Fruit fly (Drosophila melanogaster) whole organism, embryonic: ENCODE measurements around the gene G6P.

Experiments
- CG10431 ChIP-seq: fragments of 200-800 bp; sonication (Bioruptor generic); optimal IDR thresholded peaks from 3 replicates; lab custom pipeline; 2018; ENCODE audit warnings: missing biosample characterization, mild to moderate bottlenecking, missing genetic modification characterization
- CG12104 ChIP-seq: fragments of 200-800 bp; sonication (Bioruptor generic); optimal IDR thresholded peaks from 3 replicates; lab custom pipeline; 2016; ENCODE audit warnings: missing biosample characterization, missing genetic modification characterization
- CG12219 ChIP-seq: fragments of 200-800 bp; sonication (Bioruptor generic); optimal IDR thresholded peaks from 3 replicates; lab custom pipeline; 2018; ENCODE audit warnings: missing biosample characterization, mild to moderate bottlenecking, missing genetic modification characterization
- CG1233 ChIP-seq: fragments of 200-800 bp; sonication (Bioruptor generic); optimal IDR thresholded peaks from 4 replicates; lab custom pipeline; 2018; ENCODE audit warnings: missing biosample characterization, mild to moderate bottlenecking, missing genetic modification characterization
- CG12942 ChIP-seq: fragments of 200-800 bp; sonication (Bioruptor generic); optimal IDR thresholded peaks from 3 replicates; lab custom pipeline; 2016; ENCODE audit warnings: missing biosample characterization, missing genetic modification characterization
- CG15011 ChIP-seq: fragments of 200-800 bp; sonication (Bioruptor generic); optimal IDR thresholded peaks from 3 replicates; lab custom pipeline; 2018; ENCODE audit warnings: missing biosample characterization, mild to moderate bottlenecking, missing genetic modification characterization
- CG1529 ChIP-seq: fragments of 200-800 bp; sonication (Bioruptor generic); optimal IDR thresholded peaks from 3 replicates; lab custom pipeline; 2018; ENCODE audit warnings: missing biosample characterization, missing genetic modification characterization
- CG15696 ChIP-seq: fragments of 200-800 bp; sonication (Bioruptor generic); optimal IDR thresholded peaks from 2 replicates; lab custom pipeline; 2019; ENCODE audit warnings: missing biosample characterization, mild to moderate bottlenecking, missing genetic modification characterization, moderate library complexity
- CG17385 ChIP-seq: fragments of 200-800 bp; sonication (Bioruptor generic); optimal IDR thresholded peaks from 3 replicates; lab custom pipeline; 2018; ENCODE audit warnings: missing biosample characterization, mild to moderate bottlenecking, missing genetic modification characterization
- CG18262 ChIP-seq: fragments of 200-800 bp; optimal IDR thresholded peaks from 3 replicates; lab custom pipeline; 2019; ENCODE audit warnings: missing biosample characterization, mild to moderate bottlenecking, missing genetic modification characterization, moderate library complexity
- CG2129 ChIP-seq: fragments of 200-800 bp; sonication (Bioruptor generic); IDR thresholded peaks from 2 replicates; pipeline ENCODE4 v1.3.6; 2022; ENCODE audit warnings: missing biosample characterization, missing genetic modification characterization; ENCODE audit not compliant: partially characterized antibody
- CG2202 ChIP-seq: fragments of 200-800 bp; sonication (Bioruptor generic); optimal IDR thresholded peaks from 2 replicates; lab custom pipeline; 2018; ENCODE audit warnings: missing biosample characterization, mild to moderate bottlenecking, missing genetic modification characterization
- CG2875 ChIP-seq: fragments of 200-800 bp; sonication (Bioruptor generic); optimal IDR thresholded peaks from 2 replicates; lab custom pipeline; 2017; ENCODE audit warnings: missing biosample characterization, mild to moderate bottlenecking, missing genetic modification characterization, missing genetic modification reagents
- CG32772 ChIP-seq: fragments of 200-800 bp; sonication (Bioruptor generic); IDR thresholded peaks from 2 replicates; pipeline ENCODE4 v1.3.6; 2022; ENCODE audit warnings: missing biosample characterization, missing genetic modification characterization
- CG3407 ChIP-seq: fragments of 200-800 bp; sonication (Bioruptor generic); optimal IDR thresholded peaks from 2 replicates; lab custom pipeline; 2018; ENCODE audit warnings: missing biosample characterization, mild to moderate bottlenecking, missing genetic modification characterization
- CG34422 ChIP-seq: fragments of 200-800 bp; sonication (Bioruptor generic); IDR thresholded peaks from 3 replicates; pipeline ENCODE4 v1.3.6; 2022; ENCODE audit warnings: missing biosample characterization, missing genetic modification characterization
- CG4424 ChIP-seq: fragments of 200-800 bp; sonication (Bioruptor generic); optimal IDR thresholded peaks from 3 replicates; lab custom pipeline; 2016; ENCODE audit warnings: missing biosample characterization, missing genetic modification characterization
- CG5953 ChIP-seq: fragments of 200-800 bp; sonication (Bioruptor generic); IDR thresholded peaks from 2 replicates; pipeline ENCODE4 v1.3.6; 2022; ENCODE audit warnings: missing biosample characterization, missing genetic modification characterization
- CG6854 ChIP-seq: fragments of 200-800 bp; sonication (Bioruptor generic); optimal IDR thresholded peaks from 3 replicates; lab custom pipeline; 2017; ENCODE audit warnings: missing biosample characterization, mild to moderate bottlenecking, missing genetic modification characterization
- CG7786 ChIP-seq: fragments of 200-800 bp; sonication (Bioruptor generic); optimal IDR thresholded peaks from 2 replicates; lab custom pipeline; 2016; ENCODE audit warnings: missing biosample characterization, missing genetic modification characterization
- CG7987 ChIP-seq: fragments of 200-800 bp; sonication (Bioruptor generic); optimal IDR thresholded peaks from 2 replicates; lab custom pipeline; 2018; ENCODE audit warnings: missing biosample characterization, mild to moderate bottlenecking, missing genetic modification characterization, moderate library complexity
- CG8924 ChIP-seq: fragments of 200-800 bp; optimal IDR thresholded peaks from 3 replicates; lab custom pipeline; 2019; ENCODE audit warnings: missing biosample characterization, mild to moderate bottlenecking, missing genetic modification characterization, moderate library complexity
- CG9437 ChIP-seq: fragments of 200-800 bp; sonication (Bioruptor generic); optimal IDR thresholded peaks from 2 replicates; lab custom pipeline; 2018; ENCODE audit warnings: missing biosample characterization, mild to moderate bottlenecking, missing genetic modification characterization
- CG9609 ChIP-seq: fragments of 200-800 bp; sonication (Bioruptor generic); optimal IDR thresholded peaks from 3 replicates; lab custom pipeline; 2016; ENCODE audit warnings: missing biosample characterization, missing genetic modification characterization
- CG9932 ChIP-seq: fragments of 200-800 bp; sonication (Bioruptor generic); IDR thresholded peaks from 2 replicates; pipeline ENCODE4 v1.3.6; 2022; ENCODE audit warnings: missing biosample characterization, missing genetic modification characterization
- Eip74EF ChIP-seq, 2 experiments: fragments of 200-800 bp in 1 of 2; fragments of >200 bp in 1 of 2; sonication (Bioruptor generic) in 1 of 2; optimal IDR thresholded peaks; 2 replicates each; lab custom pipeline; 2017 to 2019; ENCODE audit warnings: missing biosample characterization in 2 of 2, missing genetic modification characterization in 2 of 2, mild to moderate bottlenecking in 1 of 2, moderate library complexity in 1 of 2
- Ets65A ChIP-seq: fragments of 200-800 bp; sonication (Bioruptor generic); peaks from one replicate; lab custom pipeline; 2016; ENCODE audit warnings: missing biosample characterization, missing genetic modification characterization
- H2.0 ChIP-seq: fragments of 200-800 bp; sonication (Bioruptor generic); IDR thresholded peaks from 2 replicates; pipeline ENCODE4 v1.3.6; 2022; ENCODE audit warnings: missing biosample characterization, missing genetic modification characterization
- HHEX ChIP-seq: fragments of 200-800 bp; sonication (Bioruptor generic); optimal IDR thresholded peaks from 3 replicates; lab custom pipeline; 2017; ENCODE audit warnings: missing biosample characterization, mild to moderate bottlenecking, missing genetic modification characterization, missing genetic modification reagents
- MESR4 ChIP-seq: fragments of 200-800 bp; sonication (Bioruptor generic); optimal IDR thresholded peaks from 2 replicates; lab custom pipeline; 2018; ENCODE audit warnings: missing biosample characterization, mild to moderate bottlenecking, missing genetic modification characterization, moderate library complexity
- Optix ChIP-seq: fragments of 200-800 bp; sonication (Bioruptor generic); IDR thresholded peaks from 3 replicates; pipeline ENCODE4 v1.3.6; 2022; ENCODE audit warnings: missing biosample characterization, missing genetic modification characterization
- Side ChIP-seq: fragments of 200-800 bp; sonication (Bioruptor generic); optimal IDR thresholded peaks from 2 replicates; lab custom pipeline; 2016; ENCODE audit warnings: missing biosample characterization, missing genetic modification characterization
- Sry-β ChIP-seq: fragments of 200-800 bp; sonication (Bioruptor generic); optimal IDR thresholded peaks from 2 replicates; lab custom pipeline; 2018; ENCODE audit warnings: missing biosample characterization, mild to moderate bottlenecking, missing genetic modification characterization, moderate library complexity
- ash1 ChIP-seq: fragments of 200-800 bp; sonication (Bioruptor generic); optimal IDR thresholded peaks from 2 replicates; lab custom pipeline; 2018; ENCODE audit warnings: missing biosample characterization, mild to moderate bottlenecking, missing genetic modification characterization
- bab2 ChIP-seq: fragments of 200-800 bp; sonication (Bioruptor generic); optimal IDR thresholded peaks from 2 replicates; lab custom pipeline; 2016; ENCODE audit warnings: missing biosample characterization, missing genetic modification characterization
- chn ChIP-seq: fragments of 200-800 bp; sonication (Bioruptor generic); optimal IDR thresholded peaks from 2 replicates; lab custom pipeline; 2016; ENCODE audit warnings: missing biosample characterization, missing genetic modification characterization
- ci ChIP-seq: fragments of 200-800 bp; sonication (Bioruptor generic); IDR thresholded peaks from 3 replicates; pipeline ENCODE4 v1.3.6; 2022; ENCODE audit warnings: missing biosample characterization, missing genetic modification characterization
- cwo ChIP-seq: fragments of 200-800 bp; sonication (Bioruptor generic); optimal IDR thresholded peaks from 3 replicates; lab custom pipeline; 2017; ENCODE audit warnings: missing biosample characterization, missing genetic modification characterization, mild to moderate bottlenecking, moderate library complexity, missing genetic modification reagents
- emc ChIP-seq: fragments of 200-800 bp; sonication (Bioruptor generic); optimal IDR thresholded peaks from 2 replicates; lab custom pipeline; 2016; ENCODE audit warnings: missing biosample characterization, missing genetic modification characterization
- exex ChIP-seq: fragments of 200-800 bp; sonication (Bioruptor generic); optimal IDR thresholded peaks from 4 replicates; lab custom pipeline; 2018; ENCODE audit warnings: missing biosample characterization, mild to moderate bottlenecking, missing genetic modification characterization, moderate library complexity
- eyg ChIP-seq: fragments of 200-800 bp; sonication (Bioruptor generic); optimal IDR thresholded peaks from 3 replicates; lab custom pipeline; 2016; ENCODE audit warnings: missing biosample characterization, missing genetic modification characterization
- her ChIP-seq: fragments of 200-800 bp; sonication (Bioruptor generic); optimal IDR thresholded peaks from 2 replicates; lab custom pipeline; 2016; ENCODE audit warnings: missing biosample characterization, missing genetic modification characterization
- jumu ChIP-seq: fragments of 200-800 bp; sonication (Bioruptor generic); optimal IDR thresholded peaks from 3 replicates; lab custom pipeline; 2016; ENCODE audit warnings: missing biosample characterization, missing genetic modification characterization
- nerfin-1 ChIP-seq: fragments of 200-800 bp; sonication (Bioruptor generic); optimal IDR thresholded peaks from 3 replicates; lab custom pipeline; 2019; ENCODE audit warnings: missing biosample characterization, mild to moderate bottlenecking, missing genetic modification characterization, moderate library complexity
- rib ChIP-seq: fragments of 200-800 bp; sonication (Bioruptor generic); IDR thresholded peaks from 2 replicates; pipeline ENCODE4 v1.3.6; 2022; ENCODE audit warnings: missing biosample characterization, missing genetic modification characterization
- run ChIP-seq: fragments of 200-800 bp; sonication (Bioruptor generic); optimal IDR thresholded peaks from 3 replicates; lab custom pipeline; 2018; ENCODE audit warnings: missing biosample characterization, mild to moderate bottlenecking, missing genetic modification characterization
- yki ChIP-seq: fragments of >200 bp; optimal IDR thresholded peaks from 3 replicates; lab custom pipeline; 2018
- z ChIP-seq: fragments of 200-800 bp; sonication (Bioruptor generic); IDR thresholded peaks from 3 replicates; pipeline ENCODE4 v1.3.6; 2022; ENCODE audit warnings: missing biosample characterization, missing genetic modification characterization
- zfh2 ChIP-seq: fragments of 200-800 bp; sonication (Bioruptor generic); optimal IDR thresholded peaks from 2 replicates; lab custom pipeline; 2016; ENCODE audit warnings: missing biosample characterization, missing genetic modification characterization

Gene G6P

dm6 chr2L:2857862-2858734, 42.5 kb upstream of the G6P start (continued):
- peak; percentile 78 for TF ChIP-seq z (GFP tag; lab: Robert Waterston, UW)
- no peak for TF ChIP-seq CG5953 (GFP tag; lab: Robert Waterston, UW)
- TF ChIP-seq CG7786 = no peak
- no peak for TF ChIP-seq CG2129
- TF ChIP-seq CG32772 (GFP tag; lab: Robert Waterston, UW) = no peak
- TF ChIP-seq ash1 (GFP tag; lab: Kevin White, UChicago) = peak; percentile 20
- no peak for TF ChIP-seq CG10431
- TF ChIP-seq her (GFP tag; lab: Kevin White, UChicago) = peak; percentile 14
- TF ChIP-seq Ets65A (GFP tag; lab: Kevin White, UChicago) = peak; percentile 35
- no peak for TF ChIP-seq chn (GFP tag; lab: Kevin White, UChicago)
- no peak for TF ChIP-seq Optix (GFP tag; lab: Robert Waterston, UW)
- TF ChIP-seq CG15696 (tag; lab: Kevin White, UChicago) = no peak
- TF ChIP-seq CG18262 (tag; lab: Kevin White, UChicago) = peak; percentile 12
- peak; percentile 86 for TF ChIP-seq CG17385 (GFP tag; lab: Kevin White, UChicago)
- peak; percentile 3 for TF ChIP-seq Side (GFP tag; lab: Kevin White, UChicago)
- TF ChIP-seq rib (GFP tag; lab: Robert Waterston, UW) = peak; percentile 76; the same call in 1 of the 2 replicates
- TF ChIP-seq CG1529 (GFP tag; lab: Kevin White, UChicago) = no peak
- TF ChIP-seq yki (lab: Kevin White, UChicago) = no peak
- peak; percentile 70 for TF ChIP-seq exex (tag; lab: Kevin White, UChicago)
- no peak for TF ChIP-seq CG34422 (GFP tag; lab: Robert Waterston, UW)
- peak; percentile 44 for TF ChIP-seq CG7987 (GFP tag; lab: Kevin White, UChicago)
- no peak for TF ChIP-seq CG2202 (tag; lab: Kevin White, UChicago)
- TF ChIP-seq jumu (GFP tag; lab: Kevin White, UChicago) = no peak
- TF ChIP-seq CG12104 (GFP tag; lab: Kevin White, UChicago) = no peak
- no peak for TF ChIP-seq CG9609 (GFP tag; lab: Kevin White, UChicago)
- TF ChIP-seq run (tag; lab: Kevin White, UChicago) = no peak
- peak; percentile 3 for TF ChIP-seq CG6854 (GFP tag; lab: Kevin White, UChicago)
- no peak for TF ChIP-seq CG2875 (GFP tag; lab: Kevin White, UChicago)
- TF ChIP-seq CG15011 (GFP tag; lab: Kevin White, UChicago) = peak; percentile 24
- no peak for TF ChIP-seq emc (GFP tag; lab: Kevin White, UChicago)
- no peak for TF ChIP-seq eyg
- TF ChIP-seq zfh2 (GFP tag; lab: Kevin White, UChicago) = no peak
- TF ChIP-seq CG9932 (GFP tag; lab: Robert Waterston, UW) = no peak
- no peak for TF ChIP-seq CG9437 (GFP tag; lab: Kevin White, UChicago)
- no peak for TF ChIP-seq bab2 (GFP tag; lab: Kevin White, UChicago)
- peak; percentile 34 for TF ChIP-seq cwo (GFP tag; lab: Kevin White, UChicago)
- no peak for TF ChIP-seq HHEX
- peak; percentile 20; the same call in 1 of the 3 replicates for TF ChIP-seq ci (GFP tag; lab: Robert Waterston, UW)
- TF ChIP-seq, all 482 proteins: peak for 113

DNA sequence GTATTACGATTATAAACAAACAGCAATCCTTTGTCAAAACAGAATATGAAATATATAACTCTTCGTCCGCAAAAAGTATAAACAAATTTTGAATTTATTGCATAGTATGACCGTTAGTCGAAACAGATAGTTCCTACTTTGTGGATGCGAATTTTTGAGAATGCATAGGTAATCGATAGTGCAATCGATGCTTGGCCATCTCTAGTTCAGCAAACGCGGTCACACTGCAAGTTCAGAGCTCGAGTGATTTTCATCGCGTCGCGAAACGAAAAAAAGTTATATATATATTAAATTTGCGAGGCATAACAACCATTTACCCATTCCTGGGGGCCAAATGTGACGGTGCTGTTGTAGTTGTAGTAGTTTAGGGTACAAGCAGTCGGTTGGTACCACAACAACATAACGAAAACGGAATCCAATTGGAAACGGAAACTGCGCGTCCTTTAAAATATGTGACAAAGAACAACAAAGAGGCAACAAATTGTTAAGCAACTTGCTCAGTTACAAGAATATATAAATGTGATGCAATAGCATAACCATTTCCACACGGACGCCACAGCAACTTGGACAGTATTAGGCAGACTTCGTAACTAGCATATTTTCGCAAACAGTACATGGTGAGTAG, 41.5 kb upstream of the G6P start, which contains the start of gene CG2991:
CG2991 (plus strand) TSS at position 205 of the 625 bp plus-strand sequence.
- no peak for TF ChIP-seq CG12942 (GFP tag; lab: Kevin White, UChicago)
- peak; percentile 82 for TF ChIP-seq MESR4 (GFP tag; lab: Kevin White, UChicago)
- TF ChIP-seq H2.0 (GFP tag; lab: Robert Waterston, UW) = no peak
- no peak for TF ChIP-seq CG4424 (GFP tag; lab: Kevin White, UChicago)
- peak in 1 of 2 experiments; percentile 28 for TF ChIP-seq Eip74EF (GFP tag; optimal IDR thresholded peaks at IDR 0.05; lab: Kevin White, UChicago)
- TF ChIP-seq CG1233 (GFP tag; lab: Kevin White, UChicago) = peak; percentile 25
- TF ChIP-seq CG8924 (tag; lab: Kevin White, UChicago) = peak; percentile 77
- peak; percentile 12 for TF ChIP-seq CG3407 (GFP tag; lab: Kevin White, UChicago)
- TF ChIP-seq nerfin-1 (tag; lab: Kevin White, UChicago) = peak; percentile 9
- no peak for TF ChIP-seq CG12219 (GFP tag; lab: Kevin White, UChicago)
- TF ChIP-seq Sry-β (GFP tag; lab: Kevin White, UChicago) = peak; percentile 2
- peak; percentile 38; the same call in 1 of the 2 replicates for TF ChIP-seq rib (GFP tag; lab: Robert Waterston, UW)
